Worm (Caenorhabditis elegans): ENCODE results near the gene nhr-80.

The nhr-80 gene

ce11 chrIII:15224-15822 lies 654 bp upstream of the nhr-80 start, which contains the start of gene H10E21.1 (continued):
- TF ChIP-seq ZK546.5 (tag; optimal IDR thresholded peaks at IDR 0.05) (no peak), lin-29 (GFP tag; IDR thresholded peaks at IDR 0.05) (no peak), daf-19 (GFP tag; conservative IDR thresholded peaks at IDR 0.05) (no peak), hlh-11 (tag; optimal IDR thresholded peaks at IDR 0.05) (peak; percentile 60), mxl-3 (GFP tag; optimal IDR thresholded peaks at IDR 0.05) (peak; percentile 35), zip-2 (tag; optimal IDR thresholded peaks at IDR 0.05) (peak; percentile 0), Y75B8A.6 (GFP tag; IDR thresholded peaks at IDR 0.05) (no peak), hif-1 (tag; optimal IDR thresholded peaks at IDR 0.05) (no peak), mep-1 (tag; optimal IDR thresholded peaks at IDR 0.05) (peak; percentile 14), sdz-12 (GFP tag; optimal IDR thresholded peaks at IDR 0.05) (no peak), ztf-11 (tag; optimal IDR thresholded peaks at IDR 0.05) (no peak), Y48G9A.11 (GFP tag; IDR thresholded peaks at IDR 0.05) (no peak), zip-11 (GFP tag; IDR thresholded peaks at IDR 0.05) (no peak), nhr-237 (tag; optimal IDR thresholded peaks at IDR 0.05) (no peak), php-3 (GFP tag; IDR thresholded peaks at IDR 0.05) (peak; percentile 58; the same call in 1 of the 2 replicates), vab-7 (GFP tag; IDR thresholded peaks at IDR 0.05) (no peak), ceh-20 (GFP tag; IDR thresholded peaks at IDR 0.05) (no peak), dpl-1 (GFP tag; optimal IDR thresholded peaks at IDR 0.05) (no peak), duxl-1 (tag; optimal IDR thresholded peaks at IDR 0.05; ENCODE audit: poor library complexity) (no peak), lin-39 (tag; optimal IDR thresholded peaks at IDR 0.05) (no peak), unc-62 (GFP tag; optimal IDR thresholded peaks at IDR 0.05 in 1 of 2) (peak in 1 of 2 experiments; percentile 47), unc-62 (tag; optimal IDR thresholded peaks at IDR 0.05) (no peak), hlh-30 (tag; optimal IDR thresholded peaks at IDR 0.05; ENCODE audit: insufficient read depth) (peak; percentile 75), madf-9 (GFP tag; conservative IDR thresholded peaks at IDR 0.05) (no peak), aha-1 (tag) (no peak), gei-8 (GFP tag; optimal IDR thresholded peaks at IDR 0.05) (no peak), nhr-41 (GFP tag; IDR thresholded peaks at IDR 0.05) (no peak), zfp-3 (GFP tag; conservative IDR thresholded peaks at IDR 0.05) (no peak), mxl-2 (GFP tag; conservative IDR thresholded peaks at IDR 0.05) (no peak), nhr-10 (tag; optimal IDR thresholded peaks at IDR 0.05) (no peak), lin-13 (GFP tag; optimal IDR thresholded peaks at IDR 0.05) (no peak), mdl-1 (tag; optimal IDR thresholded peaks at IDR 0.05) (peak in 1 of 2 experiments; percentile 45), ama-1 (optimal IDR thresholded peaks at IDR 0.05) (no peak), rbr-2 (tag; optimal IDR thresholded peaks at IDR 0.05) (no peak), Y105C5A.15 (GFP tag; IDR thresholded peaks at IDR 0.05) (no peak), dmd-6 (GFP tag; IDR thresholded peaks at IDR 0.05) (peak; percentile 57), F49E8.2 (tag; optimal IDR thresholded peaks at IDR 0.05; ENCODE audit: borderline replicate concordance) (no peak), spr-3 (GFP tag; optimal IDR thresholded peaks at IDR 0.05) (no peak), mes-2 (tag; optimal IDR thresholded peaks at IDR 0.05; ENCODE audit: poor library complexity, severe bottlenecking) (peak; percentile 47), nhr-76 (tag; optimal IDR thresholded peaks at IDR 0.05) (no peak), F37D6.2 (tag; optimal IDR thresholded peaks at IDR 0.05) (no peak), nhr-77 (tag; optimal IDR thresholded peaks at IDR 0.05) (peak; percentile 48), spr-1 (tag; optimal IDR thresholded peaks at IDR 0.05) (no peak), ztf-7 (tag; optimal IDR thresholded peaks at IDR 0.05) (no peak), dmd-9 (GFP tag; IDR thresholded peaks at IDR 0.05) (no peak), lin-1 (GFP tag; IDR thresholded peaks at IDR 0.05) (no peak), Y5F2A.4 (GFP tag; optimal IDR thresholded peaks at IDR 0.05) (no peak), madf-5 (GFP tag; IDR thresholded peaks at IDR 0.05) (no peak), lsy-2 (tag; optimal IDR thresholded peaks at IDR 0.05) (peak in 1 of 2 experiments; percentile 15), ceh-44 (GFP tag; IDR thresholded peaks at IDR 0.05) (no peak), zag-1 (tag; optimal IDR thresholded peaks at IDR 0.05) (no peak)

Data from whole organism, L4 larva.